Fruit fly (Drosophila melanogaster) whole organism, embryonic: ENCODE results near the gene in.

ENCODE experiments used
- Aef1 ChIP-seq: fragments of 200-800 bp; sonication (Bioruptor generic); IDR thresholded peaks from 3 replicates; pipeline ENCODE4 v1.3.6; 2022; ENCODE audit warnings: missing biosample characterization, missing genetic modification characterization
- Antp ChIP-seq: fragments of 200-800 bp; sonication (Bioruptor generic); optimal IDR thresholded peaks from 3 replicates; lab custom pipeline; 2016; ENCODE audit warnings: missing biosample characterization, missing genetic modification characterization
- C15 ChIP-seq: fragments of 200-800 bp; sonication (Bioruptor generic); IDR thresholded peaks from 3 replicates; pipeline ENCODE4 v1.3.6; 2022; ENCODE audit warnings: missing biosample characterization, missing genetic modification characterization
- CG10959 ChIP-seq: fragments of 200-800 bp; sonication (Bioruptor generic); IDR thresholded peaks from 2 replicates; pipeline ENCODE4 v1.3.6; 2022; ENCODE audit warnings: missing biosample characterization, missing genetic modification characterization
- CG11398 ChIP-seq: fragments of 200-800 bp; sonication (Bioruptor generic); optimal IDR thresholded peaks from 2 replicates; lab custom pipeline; 2016; ENCODE audit warnings: missing biosample characterization, missing genetic modification characterization
- CG11456 ChIP-seq: fragments of 200-800 bp; sonication (Bioruptor generic); IDR thresholded peaks from 3 replicates; pipeline ENCODE4 v1.3.6; 2022; ENCODE audit warnings: missing biosample characterization, missing genetic modification characterization
- CG12071 ChIP-seq: fragments of 200-800 bp; sonication (Bioruptor generic); optimal IDR thresholded peaks from 3 replicates; lab custom pipeline; 2018; ENCODE audit warnings: missing biosample characterization, mild to moderate bottlenecking, missing genetic modification characterization
- CG12104 ChIP-seq: fragments of 200-800 bp; sonication (Bioruptor generic); optimal IDR thresholded peaks from 3 replicates; lab custom pipeline; 2016; ENCODE audit warnings: missing biosample characterization, missing genetic modification characterization
- CG12236 ChIP-seq: fragments of 200-800 bp; sonication (Bioruptor generic); optimal IDR thresholded peaks from 2 replicates; lab custom pipeline; 2016; ENCODE audit warnings: missing biosample characterization, missing genetic modification characterization
- CG12769 ChIP-seq: fragments of 200-800 bp; sonication (Bioruptor generic); optimal IDR thresholded peaks from 2 replicates; lab custom pipeline; 2019; ENCODE audit warnings: missing biosample characterization, mild to moderate bottlenecking, missing genetic modification characterization, moderate library complexity
- CG14860 ChIP-seq: fragments of 200-800 bp; sonication (Bioruptor generic); IDR thresholded peaks from 3 replicates; pipeline ENCODE4 v1.3.6; 2022; ENCODE audit warnings: missing biosample characterization, missing genetic modification characterization; ENCODE audit not compliant: partially characterized antibody
- CG17186 ChIP-seq: fragments of 200-800 bp; sonication (Bioruptor generic); optimal IDR thresholded peaks from 3 replicates; lab custom pipeline; 2017; ENCODE audit warnings: missing biosample characterization, missing genetic modification reagents, missing genetic modification characterization
- CG17359 ChIP-seq: fragments of 200-800 bp; sonication (Bioruptor generic); optimal IDR thresholded peaks from 3 replicates; lab custom pipeline; 2018; ENCODE audit warnings: missing biosample characterization, mild to moderate bottlenecking, missing genetic modification characterization, moderate library complexity
- CG17912 ChIP-seq: fragments of 200-800 bp; sonication (Bioruptor generic); optimal IDR thresholded peaks from 2 replicates; lab custom pipeline; 2018; ENCODE audit warnings: missing biosample characterization, mild to moderate bottlenecking, missing genetic modification characterization
- CG1792 ChIP-seq: fragments of 200-800 bp; sonication (Bioruptor generic); optimal IDR thresholded peaks from 2 replicates; lab custom pipeline; 2016; ENCODE audit warnings: missing biosample characterization, missing genetic modification characterization
- CG31365 ChIP-seq: fragments of 200-800 bp; sonication (Bioruptor generic); optimal IDR thresholded peaks from 2 replicates; lab custom pipeline; 2018; ENCODE audit warnings: missing biosample characterization, mild to moderate bottlenecking, missing genetic modification characterization
- CG3847 ChIP-seq: fragments of 200-800 bp; sonication (Bioruptor generic); IDR thresholded peaks from 2 replicates; pipeline ENCODE4 v1.3.6; 2022; ENCODE audit warnings: missing biosample characterization, missing genetic modification characterization
- CG4424 ChIP-seq: fragments of 200-800 bp; sonication (Bioruptor generic); optimal IDR thresholded peaks from 3 replicates; lab custom pipeline; 2016; ENCODE audit warnings: missing biosample characterization, missing genetic modification characterization
- CG4707 ChIP-seq: fragments of 200-800 bp; sonication (Bioruptor generic); optimal IDR thresholded peaks from 2 replicates; lab custom pipeline; 2018; ENCODE audit warnings: missing biosample characterization, mild to moderate bottlenecking, missing genetic modification characterization, moderate library complexity
- CG6765 ChIP-seq: fragments of 200-800 bp; sonication (Bioruptor generic); optimal IDR thresholded peaks from 3 replicates; lab custom pipeline; 2017; ENCODE audit warnings: missing biosample characterization, mild to moderate bottlenecking, missing genetic modification characterization
- CG7786 ChIP-seq: fragments of 200-800 bp; sonication (Bioruptor generic); optimal IDR thresholded peaks from 2 replicates; lab custom pipeline; 2016; ENCODE audit warnings: missing biosample characterization, missing genetic modification characterization
- CG8359 ChIP-seq: fragments of 200-800 bp; sonication (Bioruptor generic); optimal IDR thresholded peaks from 2 replicates; lab custom pipeline; 2017; ENCODE audit warnings: missing biosample characterization, mild to moderate bottlenecking, missing genetic modification characterization, borderline replicate concordance
- CG9215 ChIP-seq: fragments of 200-800 bp; sonication (Bioruptor generic); IDR thresholded peaks from 2 replicates; pipeline ENCODE4 v1.3.6; 2022; ENCODE audit warnings: missing biosample characterization, missing genetic modification characterization
- CoRest ChIP-seq: fragments of 200-800 bp; sonication (Bioruptor generic); optimal IDR thresholded peaks from 3 replicates; lab custom pipeline; 2018; ENCODE audit warnings: missing biosample characterization, mild to moderate bottlenecking, missing genetic modification characterization, moderate library complexity
- Dek ChIP-seq: fragments of 200-800 bp; sonication (Bioruptor generic); optimal IDR thresholded peaks from 3 replicates; lab custom pipeline; 2019; ENCODE audit warnings: missing biosample characterization, mild to moderate bottlenecking, missing genetic modification characterization, moderate library complexity
- Dip3 ChIP-seq: fragments of 200-800 bp; sonication (Bioruptor generic); optimal IDR thresholded peaks from 3 replicates; lab custom pipeline; 2016; ENCODE audit warnings: missing biosample characterization, missing genetic modification characterization
- HmgD ChIP-seq: fragments of 200-800 bp; sonication (Bioruptor generic); optimal IDR thresholded peaks from 3 replicates; lab custom pipeline; 2016; ENCODE audit warnings: missing biosample characterization, missing genetic modification characterization
- Hmr ChIP-seq: fragments of 200-800 bp; sonication (Bioruptor generic); optimal IDR thresholded peaks from 3 replicates; lab custom pipeline; 2017; ENCODE audit warnings: mild to moderate bottlenecking, missing biosample characterization, missing genetic modification reagents, missing genetic modification characterization
- NC2α ChIP-seq: fragments of 200-800 bp; sonication (Bioruptor generic); optimal IDR thresholded peaks from 2 replicates; lab custom pipeline; 2016; ENCODE audit warnings: missing biosample characterization, missing genetic modification characterization
- PHDP ChIP-seq: fragments of 200-800 bp; sonication (Bioruptor generic); optimal IDR thresholded peaks from 3 replicates; lab custom pipeline; 2018; ENCODE audit warnings: missing biosample characterization, mild to moderate bottlenecking, missing genetic modification characterization, moderate library complexity
- Usf ChIP-seq: fragments of 200-800 bp; sonication (Bioruptor generic); optimal IDR thresholded peaks from 2 replicates; lab custom pipeline; 2017; ENCODE audit warnings: missing genotype, missing biosample characterization, missing genetic modification characterization
- ara ChIP-seq: fragments of 200-800 bp; sonication (Bioruptor generic); IDR thresholded peaks from 2 replicates; pipeline ENCODE4 v1.3.6; 2022; ENCODE audit warnings: missing biosample characterization, missing genetic modification characterization
- ase ChIP-seq: fragments of 200-800 bp; sonication (Bioruptor generic); IDR thresholded peaks from 3 replicates; pipeline ENCODE4 v1.3.6; 2022; ENCODE audit warnings: missing biosample characterization, missing genetic modification characterization
- cg ChIP-seq: fragments of 200-800 bp; sonication (Bioruptor generic); optimal IDR thresholded peaks from 3 replicates; lab custom pipeline; 2019; ENCODE audit warnings: missing biosample characterization, mild to moderate bottlenecking, missing genetic modification characterization, moderate library complexity
- chif ChIP-seq, 2 experiments: fragments of 200-800 bp; sonication (Bioruptor generic); optimal IDR thresholded peaks; 3 replicates each; lab custom pipeline; 2016; ENCODE audit warnings: missing biosample characterization in 2 of 2, missing genetic modification characterization in 2 of 2
- chm ChIP-seq: fragments of 200-800 bp; sonication (Bioruptor generic); IDR thresholded peaks from 2 replicates; pipeline ENCODE4 v1.3.6; 2022; ENCODE audit warnings: missing biosample characterization, missing genetic modification characterization
- crol ChIP-seq: fragments of 200-800 bp; sonication (Bioruptor generic); IDR thresholded peaks from 2 replicates; pipeline ENCODE4 v1.3.6; 2022; ENCODE audit warnings: missing biosample characterization, missing genetic modification characterization
- gsb ChIP-seq: fragments of 200-800 bp; sonication (Bioruptor generic); IDR thresholded peaks from 2 replicates; pipeline ENCODE4 v1.3.6; 2022; ENCODE audit warnings: missing biosample characterization, missing genetic modification characterization
- ind ChIP-seq: fragments of 200-800 bp; sonication (Bioruptor generic); optimal IDR thresholded peaks from 3 replicates; lab custom pipeline; 2016; ENCODE audit warnings: missing biosample characterization, missing genetic modification characterization
- jing ChIP-seq: fragments of 200-800 bp; sonication (Bioruptor generic); optimal IDR thresholded peaks from 2 replicates; lab custom pipeline; 2018; ENCODE audit warnings: missing biosample characterization, mild to moderate bottlenecking, missing genetic modification characterization
- jumu ChIP-seq: fragments of 200-800 bp; sonication (Bioruptor generic); optimal IDR thresholded peaks from 3 replicates; lab custom pipeline; 2016; ENCODE audit warnings: missing biosample characterization, missing genetic modification characterization
- lbe ChIP-seq: fragments of 200-800 bp; sonication (Bioruptor generic); optimal IDR thresholded peaks from 2 replicates; lab custom pipeline; 2016; ENCODE audit warnings: missing biosample characterization, mild to moderate bottlenecking, missing genetic modification characterization
- org-1 ChIP-seq: fragments of 200-800 bp; sonication (Bioruptor generic); optimal IDR thresholded peaks from 2 replicates; lab custom pipeline; 2017; ENCODE audit warnings: missing biosample characterization, missing genetic modification characterization
- pho ChIP-seq: fragments of 200-800 bp; sonication (Bioruptor generic); optimal IDR thresholded peaks from 2 replicates; lab custom pipeline; 2016; ENCODE audit warnings: missing biosample characterization, missing genetic modification characterization
- row ChIP-seq: fragments of 200-800 bp; sonication (Bioruptor generic); IDR thresholded peaks from 3 replicates; pipeline ENCODE4 v1.3.6; 2022; ENCODE audit warnings: missing biosample characterization, missing genetic modification characterization
- stwl ChIP-seq: fragments of 200-800 bp; sonication (Bioruptor generic); optimal IDR thresholded peaks from 3 replicates; lab custom pipeline; 2018; ENCODE audit warnings: missing biosample characterization, mild to moderate bottlenecking, missing genetic modification characterization, moderate library complexity
- tap ChIP-seq: fragments of 200-800 bp; optimal IDR thresholded peaks from 3 replicates; lab custom pipeline; 2019; ENCODE audit warnings: missing biosample characterization, mild to moderate bottlenecking, missing genetic modification characterization, moderate library complexity
- tin ChIP-seq: fragments of 200-800 bp; sonication (Bioruptor generic); optimal IDR thresholded peaks from 3 replicates; lab custom pipeline; 2016; ENCODE audit warnings: missing biosample characterization, missing genetic modification characterization
- vfl ChIP-seq: fragments of 200-800 bp; sonication (Bioruptor generic); optimal IDR thresholded peaks from 2 replicates; lab custom pipeline; 2016; ENCODE audit warnings: missing biosample characterization, missing genetic modification characterization

Gene in

DNA sequence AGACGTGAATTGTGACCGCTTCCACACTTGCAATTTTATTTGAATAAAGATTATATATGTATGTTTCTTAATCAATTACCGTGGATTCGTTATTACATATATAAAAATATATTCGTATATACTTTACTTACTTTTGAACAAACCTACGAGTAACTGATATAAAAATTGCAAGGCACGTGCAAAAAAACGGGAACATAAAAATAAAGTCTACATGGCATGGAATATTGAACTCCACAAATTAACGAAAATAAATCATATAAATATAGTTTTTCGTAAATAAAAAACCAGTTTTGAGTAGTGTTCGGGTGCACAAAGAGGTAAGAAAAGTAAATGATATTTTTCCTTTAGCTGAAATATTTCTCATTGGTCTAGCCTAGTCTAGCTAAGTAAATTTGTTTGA is 24.7 kb upstream of the in start, which contains the start of gene Spn77Bc:
Gene Spn77Bc (plus strand): TSS at position 301 of the 400 bp plus-strand sequence.
- TF ChIP-seq CG6765 (GFP tag; lab: Kevin White, UChicago) (no peak), Dip3 (GFP tag; lab: Kevin White, UChicago) (no peak), jing (GFP tag; lab: Kevin White, UChicago) (no peak), CG4424 (GFP tag; lab: Kevin White, UChicago) (no peak), ara (GFP tag; lab: Robert Waterston, UW) (no peak), PHDP (tag; lab: Kevin White, UChicago) (no peak), CG4707 (no peak), lbe (GFP tag; lab: Kevin White, UChicago) (no peak), stwl (tag; lab: Kevin White, UChicago) (no peak), CG10959 (GFP tag; lab: Robert Waterston, UW) (no peak), tap (tag; lab: Kevin White, UChicago) (no peak), CG12071 (no peak), chm (GFP tag; lab: Robert Waterston, UW) (no peak), pho (GFP tag; lab: Kevin White, UChicago) (no peak), ase (GFP tag; lab: Robert Waterston, UW) (no peak), Aef1 (GFP tag; lab: Robert Waterston, UW) (no peak)

DNA sequence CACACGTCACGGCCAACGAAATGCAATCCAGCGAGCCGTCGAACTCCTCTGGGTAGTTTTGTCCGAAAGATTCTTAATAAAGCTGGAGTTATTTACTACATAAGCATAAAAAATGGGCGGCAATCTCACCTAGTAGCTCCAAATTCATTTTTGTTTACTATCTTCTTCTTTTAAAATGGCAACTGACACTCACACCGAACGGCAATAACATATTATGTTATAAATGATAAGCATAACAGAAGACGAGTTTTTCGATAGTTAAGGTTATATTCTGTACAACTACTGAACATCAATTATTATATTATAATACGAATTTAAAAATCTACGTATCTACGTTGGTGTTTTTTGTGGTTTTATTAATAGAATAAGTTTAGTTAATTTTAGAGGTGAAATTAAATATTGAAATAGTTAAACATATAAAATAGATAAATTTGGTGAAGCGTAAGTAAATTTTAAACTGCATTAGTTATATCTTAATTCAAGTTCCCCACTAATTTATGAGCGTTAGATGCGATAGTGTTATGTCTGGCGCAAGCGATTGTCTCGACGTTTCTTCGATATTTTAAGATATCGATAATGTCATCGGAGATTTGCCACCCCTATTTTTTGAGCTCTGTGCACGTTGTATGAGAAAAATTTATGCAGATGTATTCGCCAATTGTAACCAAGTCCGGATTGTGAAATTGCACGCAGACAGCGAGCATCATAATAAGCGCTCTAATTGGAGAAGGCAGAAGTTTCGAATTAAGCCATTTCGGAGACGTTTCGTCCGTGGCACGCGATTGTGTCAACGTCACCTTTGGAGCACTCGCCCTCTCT is 19.0 kb upstream of the in start, which contains the start of the genes Rbbp5 and eRF1:
Gene Rbbp5 (minus strand): TSS at position 181 of the 819 bp plus-strand sequence.
Gene eRF1 (plus strand): TSS at position 594 of the 819 bp plus-strand sequence.
- TF ChIP-seq C15, result peak; percentile 66; the same call in 1 of the 3 replicates
- TF ChIP-seq CG17359 (tag; lab: Kevin White, UChicago), result peak; percentile 69
- TF ChIP-seq vfl, result peak; percentile 71
- TF ChIP-seq jumu (GFP tag; lab: Kevin White, UChicago), result peak; percentile 33
- no peak; the same call in 1 of the 2 replicates for TF ChIP-seq gsb (GFP tag; lab: Robert Waterston, UW)
- no peak for TF ChIP-seq CG11398 (GFP tag; lab: Kevin White, UChicago)
- TF ChIP-seq CG3847 (GFP tag; lab: Robert Waterston, UW), result peak; percentile 85
- peak; percentile 56 for TF ChIP-seq CG7786
- TF ChIP-seq org-1 (GFP tag; lab: Kevin White, UChicago), result no peak
- TF ChIP-seq Usf (GFP tag; lab: Kevin White, UChicago), result no peak
- TF ChIP-seq CG12769 (tag; lab: Kevin White, UChicago), result peak; percentile 10
- peak; percentile 82 for TF ChIP-seq ind
- TF ChIP-seq row (GFP tag; lab: Robert Waterston, UW), result peak; percentile 92
- TF ChIP-seq tin (GFP tag; lab: Kevin White, UChicago), result peak; percentile 82
- TF ChIP-seq CG1792 (GFP tag; lab: Kevin White, UChicago), result no peak
- TF ChIP-seq CoRest, result peak; percentile 88
- peak; percentile 37 for TF ChIP-seq HmgD (GFP tag; lab: Kevin White, UChicago)
- no peak for TF ChIP-seq CG8359 (GFP tag; lab: Kevin White, UChicago)
- no peak for TF ChIP-seq CG17912
- peak; percentile 41 for TF ChIP-seq stwl (tag; lab: Kevin White, UChicago)
- TF ChIP-seq Dek (tag; lab: Kevin White, UChicago), result peak; percentile 72
- peak; percentile 71 for TF ChIP-seq Hmr (GFP tag; lab: Kevin White, UChicago)
- TF ChIP-seq CG11456 (GFP tag; lab: Robert Waterston, UW), result no peak; the same call in 2 of the 3 replicates
- TF ChIP-seq CG31365 (tag; lab: Kevin White, UChicago), result no peak
- peak; percentile 86 for TF ChIP-seq CG14860 (GFP tag; lab: Robert Waterston, UW)
- TF ChIP-seq NC2α (GFP tag; lab: Kevin White, UChicago), result no peak
- TF ChIP-seq CG9215 (GFP tag; lab: Robert Waterston, UW), result peak; percentile 79
- peak; percentile 48 for TF ChIP-seq CG17186 (GFP tag; lab: Kevin White, UChicago)
- TF ChIP-seq Antp (GFP tag; lab: Kevin White, UChicago), result peak; percentile 53
- no peak for TF ChIP-seq crol (GFP tag; lab: Robert Waterston, UW)
- peak; percentile 42 to 62 for TF ChIP-seq chif (GFP tag; optimal IDR thresholded peaks at IDR 0.05; lab: Kevin White, UChicago)
- TF ChIP-seq CG12236 (GFP tag; lab: Kevin White, UChicago), result no peak
- peak; percentile 60 for TF ChIP-seq CG12104 (GFP tag; lab: Kevin White, UChicago)
- no peak for TF ChIP-seq cg (GFP tag; lab: Kevin White, UChicago)
